Fruit fly (Drosophila melanogaster) S2 (cell line): ENCODE measurements around the gene Pp2C1.

Experiments
- CG8478 ChIP-seq: fragments of >200 bp; optimal IDR thresholded peaks from 2 replicates; lab custom pipeline; 2018
- CTCF ChIP-seq, 2 experiments: fragments of >200 bp; optimal IDR thresholded peaks; 2 replicates each; lab custom pipeline; 2018

dm6 chrX:4702804-4703414, 16.2 kb upstream of the Pp2C1 start:
- no peak for TF ChIP-seq CG8478 (lab: Kevin White, UChicago)
- no peak for TF ChIP-seq CTCF (optimal IDR thresholded peaks at IDR 0.05; lab: Kevin White, UChicago)
